Fruit fly (Drosophila melanogaster) whole organism, adult: Measurements from ENCODE around the gene PH4alphaSG1.

Experiments
- CG12768 ChIP-seq: fragments of 200-800 bp; sonication (Bioruptor generic); optimal IDR thresholded peaks from 2 replicates; lab custom pipeline; 2017; ENCODE audit warnings: missing biosample characterization, missing genetic modification characterization, mild to moderate bottlenecking, moderate library complexity, missing genetic modification reagents
- CG14711 ChIP-seq: fragments of 200-800 bp; sonication (Bioruptor generic); optimal IDR thresholded peaks from 2 replicates; lab custom pipeline; 2018; ENCODE audit warnings: missing biosample characterization, mild to moderate bottlenecking, missing genetic modification characterization, moderate library complexity
- CG33017 ChIP-seq: fragments of 200-800 bp; sonication (Bioruptor generic); optimal IDR thresholded peaks from 2 replicates; lab custom pipeline; 2018; ENCODE audit warnings: missing biosample characterization, mild to moderate bottlenecking, missing genetic modification characterization, moderate library complexity

DNA sequence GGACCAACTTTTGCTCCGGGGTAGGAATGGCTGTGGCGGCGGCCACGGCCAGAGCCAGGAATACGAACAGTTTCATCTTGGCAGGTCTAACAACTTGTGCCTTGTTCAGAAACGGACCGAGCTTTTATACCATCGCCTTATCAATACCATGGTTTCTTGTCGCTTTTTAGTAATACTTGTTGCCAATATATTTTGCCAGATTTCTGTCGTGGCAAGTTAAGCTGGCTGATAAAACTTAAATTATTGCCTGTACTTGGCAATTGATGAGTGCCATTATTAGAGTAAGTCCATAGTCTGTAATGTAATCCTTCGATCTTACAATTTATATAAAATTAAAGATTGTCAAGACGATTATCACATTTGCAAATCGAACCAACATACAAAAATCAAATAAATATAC lies 17.6 kb downstream of the PH4alphaSG1 start, which contains the start of gene Jon99Fii:
- TF ChIP-seq CG12768 (GFP tag; lab: Kevin White, UChicago) (no peak), CG33017 (tag; lab: Kevin White, UChicago) (no peak), CG14711 (tag; lab: Kevin White, UChicago) (no peak)
